Worm (Caenorhabditis elegans) whole organism, L1 larva: Measurements from ENCODE around the gene Y37A1B.4.

ENCODE experiments used
- C04F5.9 ChIP-seq: sonication (generic microtip); optimal IDR thresholded peaks from 2 replicates; lab custom pipeline; 2016; ENCODE audit warnings: missing genetic modification characterization, missing compliant biosample characterization
- C16A3.4 ChIP-seq: fragments of 150-350 bp; optimal IDR thresholded peaks from 2 replicates; lab custom pipeline; 2014; ENCODE audit warnings: missing biosample characterization, missing genetic modification characterization
- F16B12.6 ChIP-seq: fragments of 150-350 bp; optimal IDR thresholded peaks from 2 replicates; lab custom pipeline; 2014; ENCODE audit warnings: missing biosample characterization, missing genetic modification characterization
- Y116A8C.19 ChIP-seq: sonication (generic microtip); optimal IDR thresholded peaks from 2 replicates; lab custom pipeline; 2016; ENCODE audit warnings: missing compliant biosample characterization, missing genetic modification characterization, borderline replicate concordance
- aha-1 ChIP-seq: fragments of 150-350 bp; optimal IDR thresholded peaks from 2 replicates; lab custom pipeline; 2014; ENCODE audit warnings: missing biosample characterization, missing genetic modification characterization
- alr-1 ChIP-seq: fragments of 200-800 bp; sonication (Bioruptor generic); optimal IDR thresholded peaks from 2 replicates; lab custom pipeline; 2018; ENCODE audit warnings: borderline replicate concordance, mild to moderate bottlenecking, missing genetic modification characterization, missing compliant biosample characterization
- aly-2 ChIP-seq: fragments of 150-350 bp; optimal IDR thresholded peaks from 2 replicates; lab custom pipeline; 2014; ENCODE audit warnings: missing biosample characterization, missing genetic modification characterization
- ama-1 ChIP-seq: fragments of 150-350 bp; optimal IDR thresholded peaks from 2 replicates; lab custom pipeline; 2014
- blmp-1 ChIP-seq: fragments of 150-350 bp; optimal IDR thresholded peaks from 2 replicates; lab custom pipeline; 2014; ENCODE audit warnings: missing biosample characterization, missing genetic modification characterization
- ceh-63 ChIP-seq: fragments of 200-800 bp; sonication (Bioruptor generic); optimal IDR thresholded peaks from 2 replicates; lab custom pipeline; 2018; ENCODE audit warnings: mild to moderate bottlenecking, missing genetic modification characterization, missing compliant biosample characterization
- ceh-8 ChIP-seq: fragments of 200-800 bp; sonication (Bioruptor generic); optimal IDR thresholded peaks from 2 replicates; lab custom pipeline; 2018; ENCODE audit warnings: mild to moderate bottlenecking, missing genetic modification characterization, moderate library complexity, missing compliant biosample characterization
- ceh-88 ChIP-seq: fragments of 200-800 bp; sonication (Bioruptor generic); IDR thresholded peaks from 2 replicates; pipeline ENCODE4 v1.3.6; 2022; ENCODE audit warnings: missing genetic modification characterization, missing compliant biosample characterization
- ceh-90 ChIP-seq: sonication (generic microtip); optimal IDR thresholded peaks from 2 replicates; lab custom pipeline; 2016; ENCODE audit warnings: missing genetic modification characterization, missing compliant biosample characterization
- dsc-1 ChIP-seq: sonication (generic microtip); optimal IDR thresholded peaks from 2 replicates; lab custom pipeline; 2016; ENCODE audit warnings: mild to moderate bottlenecking, missing genetic modification characterization, missing compliant biosample characterization
- efl-1 ChIP-seq, 4 experiments: fragments of 150-350 bp; optimal IDR thresholded peaks in 3 of 4; peaks in 1 of 4; 1 replicate in 1 of 4; 2 replicates in 3 of 4; lab custom pipeline; 2014; ENCODE audit warnings: missing biosample characterization in 2 of 4, missing genetic modification characterization in 2 of 4, missing genetic modification reagents in 2 of 4
- ets-5 ChIP-seq: fragments of 200-800 bp; sonication (Bioruptor generic); IDR thresholded peaks from 2 replicates; pipeline ENCODE4 v1.3.6; 2022; ENCODE audit warnings: missing genetic modification characterization, missing compliant biosample characterization
- fkh-4 ChIP-seq: sonication (generic microtip); optimal IDR thresholded peaks from 2 replicates; lab custom pipeline; 2016; ENCODE audit warnings: missing compliant biosample characterization, missing genetic modification characterization, borderline replicate concordance
- fkh-8 ChIP-seq: sonication (generic microtip); optimal IDR thresholded peaks from 2 replicates; lab custom pipeline; 2016; ENCODE audit warnings: mild to moderate bottlenecking, missing genetic modification characterization, missing compliant biosample characterization
- grh-1 ChIP-seq: fragments of 200-800 bp; sonication (Bioruptor generic); IDR thresholded peaks from 2 replicates; pipeline ENCODE4 v1.3.6; 2022; ENCODE audit warnings: missing genetic modification reagents, missing genetic modification characterization, missing compliant biosample characterization
- hlh-17 ChIP-seq: fragments of 200-800 bp; sonication (Bioruptor generic); optimal IDR thresholded peaks from 2 replicates; lab custom pipeline; 2018; ENCODE audit warnings: missing genetic modification characterization, mild to moderate bottlenecking, missing compliant biosample characterization, moderate library complexity, borderline replicate concordance
- irx-1 ChIP-seq: sonication (generic microtip); optimal IDR thresholded peaks from 2 replicates; lab custom pipeline; 2016; ENCODE audit warnings: missing genetic modification characterization, missing compliant biosample characterization
- isw-1 ChIP-seq: fragments of 200-800 bp; sonication (Bioruptor generic); IDR thresholded peaks from 2 replicates; pipeline ENCODE4 v1.3.6; 2022; ENCODE audit warnings: missing genetic modification characterization, missing compliant biosample characterization
- jun-1 ChIP-seq: fragments of 150-350 bp; optimal IDR thresholded peaks from 2 replicates; lab custom pipeline; 2014; ENCODE audit warnings: missing biosample characterization, missing genetic modification reagents, missing genetic modification characterization
- lin-15B ChIP-seq: fragments of 150-350 bp; sonication (generic microtip); optimal IDR thresholded peaks from 3 replicates; lab custom pipeline; 2014; ENCODE audit warnings: missing biosample characterization, missing genetic modification characterization
- lin-35 ChIP-seq, 2 experiments: fragments of 150-350 bp; optimal IDR thresholded peaks; 2 replicates each; lab custom pipeline; 2014; ENCODE audit warnings: missing biosample characterization in 2 of 2, missing genetic modification characterization in 2 of 2, missing genetic modification reagents in 2 of 2
- lin-39 ChIP-seq: fragments of 150-350 bp; optimal IDR thresholded peaks from 2 replicates; lab custom pipeline; 2014; ENCODE audit warnings: missing biosample characterization, missing genetic modification reagents, missing genetic modification characterization
- lir-3 ChIP-seq: sonication (generic microtip); optimal IDR thresholded peaks from 2 replicates; lab custom pipeline; 2016; ENCODE audit warnings: mild to moderate bottlenecking, missing genetic modification characterization, moderate library complexity, missing compliant biosample characterization; ENCODE audit not compliant: poor library complexity
- lsy-2 ChIP-seq, 2 experiments: fragments of 150-350 bp; optimal IDR thresholded peaks; 2 replicates each; lab custom pipeline; 2014; ENCODE audit warnings: missing biosample characterization in 2 of 2, missing genetic modification characterization in 2 of 2
- mab-9 ChIP-seq: fragments of 200-800 bp; sonication (Bioruptor generic); IDR thresholded peaks from 2 replicates; pipeline ENCODE4 v1.3.6; 2022; ENCODE audit warnings: missing genetic modification reagents, missing genetic modification characterization, missing compliant biosample characterization
- mep-1 ChIP-seq: fragments of 150-350 bp; optimal IDR thresholded peaks from 2 replicates; lab custom pipeline; 2014; ENCODE audit warnings: missing biosample characterization, missing genetic modification characterization
- nhr-12 ChIP-seq: sonication (generic microtip); optimal IDR thresholded peaks from 2 replicates; lab custom pipeline; 2017; ENCODE audit warnings: missing biosample characterization, missing genetic modification characterization
- nhr-237 ChIP-seq: fragments of 150-350 bp; optimal IDR thresholded peaks from 2 replicates; lab custom pipeline; 2014; ENCODE audit warnings: missing biosample characterization, missing genetic modification characterization
- nhr-28 ChIP-seq: fragments of 150-350 bp; optimal IDR thresholded peaks from 2 replicates; lab custom pipeline; 2014; ENCODE audit warnings: missing biosample characterization, missing genetic modification characterization
- nhr-71 ChIP-seq: sonication (generic microtip); optimal IDR thresholded peaks from 2 replicates; lab custom pipeline; 2016; ENCODE audit warnings: mild to moderate bottlenecking, missing genetic modification characterization, moderate library complexity, missing compliant biosample characterization
- nhr-76 ChIP-seq: sonication (generic microtip); optimal IDR thresholded peaks from 2 replicates; lab custom pipeline; 2017; ENCODE audit warnings: missing biosample characterization, missing genetic modification characterization
- nhr-77 ChIP-seq: fragments of 150-350 bp; optimal IDR thresholded peaks from 2 replicates; lab custom pipeline; 2014; ENCODE audit warnings: missing biosample characterization, missing genetic modification characterization
- nhr-84 ChIP-seq: sonication (generic microtip); optimal IDR thresholded peaks from 2 replicates; lab custom pipeline; 2017; ENCODE audit warnings: missing biosample characterization, missing genetic modification characterization
- nhr-85 ChIP-seq: sonication (generic microtip); peaks from one replicate; lab custom pipeline; 2016; ENCODE audit warnings: missing genetic modification characterization, inconsistent platforms, missing compliant biosample characterization
- pag-3 ChIP-seq: sonication (generic microtip); optimal IDR thresholded peaks from 2 replicates; lab custom pipeline; 2017; ENCODE audit warnings: missing genetic modification characterization, mild to moderate bottlenecking, missing compliant biosample characterization, antibody characterized with exemption, borderline replicate concordance; ENCODE audit not compliant: insufficient read depth
- pax-3 ChIP-seq: fragments of 200-800 bp; sonication (Bioruptor generic); optimal IDR thresholded peaks from 2 replicates; lab custom pipeline; 2018; ENCODE audit warnings: mild to moderate bottlenecking, missing genetic modification characterization, moderate library complexity, missing compliant biosample characterization
- pqm-1 ChIP-seq: sonication (generic microtip); optimal IDR thresholded peaks from 3 replicates; lab custom pipeline; 2017; ENCODE audit warnings: missing biosample characterization, missing genetic modification characterization
- rnt-1 ChIP-seq: sonication (generic microtip); optimal IDR thresholded peaks from 2 replicates; lab custom pipeline; 2016; ENCODE audit warnings: mild to moderate bottlenecking, missing genetic modification characterization, moderate library complexity, missing compliant biosample characterization
- skn-1 ChIP-seq: fragments of 150-350 bp; optimal IDR thresholded peaks from 2 replicates; lab custom pipeline; 2014; ENCODE audit warnings: missing biosample characterization, missing genetic modification characterization
- snpc-4 ChIP-seq: fragments of 150-350 bp; optimal IDR thresholded peaks from 2 replicates; lab custom pipeline; 2014; ENCODE audit warnings: missing biosample characterization, missing genetic modification characterization
- snu-23 ChIP-seq: sonication (generic microtip); optimal IDR thresholded peaks from 2 replicates; lab custom pipeline; 2016; ENCODE audit warnings: missing genetic modification characterization, missing compliant biosample characterization
- sup-37 ChIP-seq: fragments of 200-800 bp; sonication (Bioruptor generic); optimal IDR thresholded peaks from 2 replicates; lab custom pipeline; 2018; ENCODE audit warnings: mild to moderate bottlenecking, missing genetic modification characterization, missing compliant biosample characterization
- tlp-1 ChIP-seq: fragments of 150-350 bp; optimal IDR thresholded peaks from 2 replicates; lab custom pipeline; 2014; ENCODE audit warnings: missing biosample characterization, missing genetic modification characterization
- unc-130 ChIP-seq: fragments of 150-350 bp; optimal IDR thresholded peaks from 2 replicates; lab custom pipeline; 2017; ENCODE audit warnings: missing biosample characterization, missing genetic modification characterization, inconsistent platforms
- unc-98 ChIP-seq: fragments of 200-800 bp; sonication (Bioruptor generic); IDR thresholded peaks from 2 replicates; pipeline ENCODE4 v1.3.6; 2022; ENCODE audit warnings: missing genetic modification characterization, missing compliant biosample characterization
- xbp-1 ChIP-seq: sonication (generic microtip); optimal IDR thresholded peaks from 2 replicates; lab custom pipeline; 2016; ENCODE audit warnings: missing genetic modification characterization, missing compliant biosample characterization
- zag-1 ChIP-seq: fragments of 150-350 bp; optimal IDR thresholded peaks from 2 replicates; lab custom pipeline; 2014; ENCODE audit warnings: missing biosample characterization, missing genetic modification characterization
- zip-4 ChIP-seq: fragments of 200-800 bp; sonication (Bioruptor generic); optimal IDR thresholded peaks from 2 replicates; lab custom pipeline; 2018; ENCODE audit warnings: mild to moderate bottlenecking, missing genetic modification characterization, moderate library complexity, missing compliant biosample characterization
- ztf-11 ChIP-seq, 2 experiments: sonication (generic microtip); optimal IDR thresholded peaks; 2 replicates each; lab custom pipeline; 2016 to 2017; ENCODE audit warnings: missing genetic modification characterization in 2 of 2, missing biosample characterization in 1 of 2, missing compliant biosample characterization in 1 of 2
- ztf-4 ChIP-seq: fragments of 150-350 bp; optimal IDR thresholded peaks from 2 replicates; lab custom pipeline; 2014; ENCODE audit warnings: missing biosample characterization, missing genetic modification characterization

Y37A1B.4 gene

ce11 chrIV:14070992-14071289 lies 10.4 kb upstream of the Y37A1B.4 start:
- TF ChIP-seq ceh-8 (GFP tag; lab: Kevin White, UChicago) (peak; percentile 40), snpc-4 (peak; percentile 45), ama-1 (lab: Kevin White, UChicago) (peak; percentile 82), Y116A8C.19 (tag; lab: Kevin White, UChicago) (no peak), pqm-1 (tag; lab: Kevin White, UChicago) (no peak), nhr-76 (tag; lab: Kevin White, UChicago) (no peak), fkh-8 (tag; lab: Kevin White, UChicago) (peak; percentile 92), alr-1 (tag; lab: Kevin White, UChicago) (no peak), nhr-84 (no peak), jun-1 (tag; lab: Kevin White, UChicago) (peak; percentile 80), C16A3.4 (tag; lab: Kevin White, UChicago) (peak; percentile 89), zip-4 (no peak), lin-15B (tag; lab: Kevin White, UChicago) (peak; percentile 92), aha-1 (tag; lab: Kevin White, UChicago) (no peak), unc-98 (no peak), pax-3 (tag; lab: Kevin White, UChicago) (peak; percentile 82), nhr-237 (tag; lab: Kevin White, UChicago) (peak; percentile 60), lir-3 (tag; lab: Kevin White, UChicago) (no peak), nhr-85 (tag; lab: Kevin White, UChicago) (peak; percentile 93), rnt-1 (tag; lab: Kevin White, UChicago) (peak; percentile 96), sup-37 (GFP tag; lab: Kevin White, UChicago) (no peak), hlh-17 (GFP tag; lab: Kevin White, UChicago) (no peak), nhr-77 (tag; lab: Kevin White, UChicago) (peak; percentile 71), xbp-1 (tag; lab: Kevin White, UChicago) (peak; percentile 85), irx-1 (peak; percentile 38), F16B12.6 (tag; lab: Kevin White, UChicago) (peak; percentile 51), mep-1 (tag; lab: Kevin White, UChicago) (peak; percentile 91), pag-3 (no peak), isw-1 (GFP tag; lab: Robert Waterston, UW) (peak; percentile 85), lin-35 (GFP tag; optimal IDR thresholded peaks at IDR 0.05; lab: Kevin White, UChicago) (peak; percentile 87 to 92), ceh-88 (GFP tag; lab: Robert Waterston, UW) (no peak; the same call in 1 of the 2 replicates), unc-130 (tag; lab: Kevin White, UChicago) (peak; percentile 65), ceh-63 (no peak), nhr-12 (tag; lab: Kevin White, UChicago) (no peak), snu-23 (GFP tag; lab: Kevin White, UChicago) (peak; percentile 93), zag-1 (tag; lab: Kevin White, UChicago) (peak; percentile 57), blmp-1 (tag; lab: Kevin White, UChicago) (peak; percentile 69), ceh-90 (no peak), ztf-4 (tag; lab: Kevin White, UChicago) (peak; percentile 54), nhr-28 (tag; lab: Kevin White, UChicago) (no peak), tlp-1 (tag; lab: Kevin White, UChicago) (no peak), grh-1 (peak; percentile 75), ztf-11 (tag; optimal IDR thresholded peaks at IDR 0.05; lab: Kevin White, UChicago) (peak in 1 of 2 experiments; percentile 45), C04F5.9 (tag; lab: Kevin White, UChicago) (no peak), fkh-4 (tag; lab: Kevin White, UChicago) (no peak), nhr-71 (peak; percentile 92), lsy-2 (tag; optimal IDR thresholded peaks at IDR 0.05; lab: Kevin White, UChicago) (peak; percentile 91 to 96), aly-2 (tag; lab: Kevin White, UChicago) (peak; percentile 63), lin-39 (tag; lab: Kevin White, UChicago) (peak; percentile 54), skn-1 (tag; lab: Kevin White, UChicago) (peak; percentile 59), dsc-1 (tag; lab: Kevin White, UChicago) (peak; percentile 58), ets-5 (GFP tag; lab: Robert Waterston, UW) (no peak), mab-9 (GFP tag; lab: Robert Waterston, UW) (no peak), efl-1 (optimal IDR thresholded peaks at IDR 0.05; lab: Kevin White, UChicago) (peak; percentile 90 to 97), efl-1 (GFP tag; optimal IDR thresholded peaks at IDR 0.05 in 1 of 2; lab: Kevin White, UChicago) (peak; percentile 80 to 97)
